Worm (Caenorhabditis elegans) whole organism, L4/young adult: Measurements from ENCODE around the gene R148.4.

ENCODE experiments used
- W03F9.2 ChIP-seq: fragments of 150-350 bp; optimal IDR thresholded peaks from 2 replicates; lab custom pipeline; 2014; ENCODE audit warnings: missing biosample characterization, missing genetic modification characterization
- dao-5 ChIP-seq: sonication (generic microtip); optimal IDR thresholded peaks from 2 replicates; lab custom pipeline; 2016; ENCODE audit warnings: missing genotype, missing genetic modification characterization, moderate library complexity, missing compliant biosample characterization

- no peak for TF ChIP-seq dao-5
- TF ChIP-seq W03F9.2 (tag; lab: Kevin White, UChicago): no peak
Observed at ce11 chrIII:3191195-3191594, 19.8 kb downstream of the R148.4 start, which contains the start of gene R148.8.
